Fruit fly (Drosophila melanogaster): ENCODE measurements around the gene sls.

DNA sequence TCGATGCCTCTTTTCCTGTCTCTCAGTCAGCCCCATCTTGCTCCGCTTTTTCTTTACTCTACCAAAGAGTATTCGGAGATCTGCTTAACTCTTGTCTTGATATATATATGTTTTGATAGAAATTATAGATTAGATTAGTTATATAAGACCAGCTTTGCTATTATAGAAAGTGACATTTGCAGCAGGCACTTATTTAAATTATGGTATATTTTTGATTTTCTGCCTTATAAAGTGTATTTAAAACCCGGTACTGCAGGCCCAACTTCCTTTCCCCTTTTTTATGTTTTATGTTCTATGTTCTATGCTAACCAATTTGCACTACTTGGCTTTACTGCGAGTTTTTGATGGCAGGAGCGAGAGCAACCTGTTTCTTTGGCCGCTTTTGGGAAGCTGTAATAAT, 47.2 kb upstream of the sls start:
- TF ChIP-seq Jra (GFP tag; optimal IDR thresholded peaks at IDR 0.05) (no peak), OdsH (GFP tag; optimal IDR thresholded peaks at IDR 0.05) (no peak), pan (optimal IDR thresholded peaks at IDR 0.05) (no peak), Hr83 (GFP tag; optimal IDR thresholded peaks at IDR 0.05; ENCODE audit: poor library complexity, severe bottlenecking) (no peak), GATAd (GFP tag; optimal IDR thresholded peaks at IDR 0.05) (no peak), br (GFP tag; optimal IDR thresholded peaks at IDR 0.05) (no peak), Vsx2 (GFP tag; optimal IDR thresholded peaks at IDR 0.05; ENCODE audit: partially characterized antibody) (no peak), CG32264 (GFP tag; optimal IDR thresholded peaks at IDR 0.05) (no peak), fru (GFP tag; optimal IDR thresholded peaks at IDR 0.05) (no peak), CG9705 (GFP tag; optimal IDR thresholded peaks at IDR 0.05) (no peak), Dfd (GFP tag; optimal IDR thresholded peaks at IDR 0.05) (no peak), Myc (optimal IDR thresholded peaks at IDR 0.05) (no peak), lola (GFP tag; optimal IDR thresholded peaks at IDR 0.05) (no peak)
